Worm (Caenorhabditis elegans): ENCODE results near the gene hlh-15.

DNA sequence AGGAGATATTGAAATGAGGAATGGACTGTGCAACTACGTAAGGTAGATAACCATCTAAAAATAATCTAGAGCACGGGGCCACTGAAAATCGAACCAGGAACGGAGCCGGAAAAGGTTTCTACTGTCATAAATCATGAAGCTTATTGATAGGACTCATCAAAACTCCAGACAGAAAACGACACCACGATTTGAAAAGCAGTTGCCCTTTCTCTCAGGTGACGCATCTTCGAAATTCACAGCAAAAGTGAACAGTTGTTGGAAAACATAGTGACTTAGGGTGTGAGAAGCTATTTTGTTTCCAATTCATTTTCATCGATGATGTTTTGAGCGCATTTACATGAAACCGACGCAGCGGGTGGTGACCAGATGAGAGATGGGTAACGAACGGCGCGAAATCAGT is 39.1 kb upstream of the hlh-15 start:
- TF ChIP-seq F13C5.2 (tag; optimal IDR thresholded peaks at IDR 0.05) (no peak), ama-1 (optimal IDR thresholded peaks at IDR 0.05) (no peak), scrt-1 (GFP tag; IDR thresholded peaks at IDR 0.05) (no peak), tra-4 (tag; optimal IDR thresholded peaks at IDR 0.05) (no peak), tbx-37 (GFP tag; conservative IDR thresholded peaks at IDR 0.05) (no peak), hmg-4 (GFP tag; optimal IDR thresholded peaks at IDR 0.05) (no peak), sea-1 (GFP tag; conservative IDR thresholded peaks at IDR 0.05) (no peak), flt-1 (GFP tag; IDR thresholded peaks at IDR 0.05) (no peak), hmbx-1 (tag; optimal IDR thresholded peaks at IDR 0.05) (no peak)

All from whole organism, early embryonic.